Fruit fly (Drosophila melanogaster) whole organism, embryonic: ENCODE data around the gene CG31548.

ENCODE experiments used
- CG9727 ChIP-seq: fragments of 200-800 bp; sonication (Bioruptor generic); optimal IDR thresholded peaks from 3 replicates; lab custom pipeline; 2017; ENCODE audit warnings: missing biosample characterization, mild to moderate bottlenecking, missing genetic modification characterization
- fd3F ChIP-seq: fragments of 200-800 bp; sonication (Bioruptor generic); optimal IDR thresholded peaks from 2 replicates; lab custom pipeline; 2018; ENCODE audit warnings: missing biosample characterization, mild to moderate bottlenecking, missing genetic modification characterization, moderate library complexity
- fru ChIP-seq: fragments of >200 bp; optimal IDR thresholded peaks from 2 replicates; lab custom pipeline; 2017
- peb ChIP-seq: fragments of 200-800 bp; sonication (Bioruptor generic); IDR thresholded peaks from 2 replicates; pipeline ENCODE4 v1.3.6; 2022; ENCODE audit warnings: missing biosample characterization, missing genetic modification characterization
- sob ChIP-seq: fragments of 200-800 bp; sonication (Bioruptor generic); IDR thresholded peaks from 2 replicates; pipeline ENCODE4 v1.3.6; 2022; ENCODE audit warnings: missing biosample characterization, missing genetic modification characterization

- TF ChIP-seq fd3F (GFP tag; lab: Kevin White, UChicago) = no peak
- no peak for TF ChIP-seq CG9727 (GFP tag; lab: Kevin White, UChicago)
- no peak for TF ChIP-seq sob
- TF ChIP-seq fru = no peak
- TF ChIP-seq peb (GFP tag; lab: Robert Waterston, UW) = no peak
These were observed 36.1 kb downstream of the CG31548 start for dm6 chr3R:5600361-5601043.
